Worm (Caenorhabditis elegans) whole organism, L4/young adult: ENCODE measurements around the gene H20J04.4.

Experiments used
- dao-5 ChIP-seq: sonication (generic microtip); optimal IDR thresholded peaks from 2 replicates; lab custom pipeline; 2016; ENCODE audit warnings: missing genotype, missing genetic modification characterization, moderate library complexity, missing compliant biosample characterization
- him-1 ChIP-seq: sonication (generic microtip); optimal IDR thresholded peaks from 2 replicates; lab custom pipeline; 2016; ENCODE audit warnings: missing genotype, missing genetic modification reagents, missing genetic modification characterization, missing compliant biosample characterization

ce11 chrII:4281743-4282142 is 47.1 kb upstream of the H20J04.4 start, which contains the start of gene C01F1.5:
- TF ChIP-seq dao-5 (tag; lab: Kevin White, UChicago) (no peak), him-1 (tag; lab: Kevin White, UChicago) (no peak)
